Worm (Caenorhabditis elegans): ENCODE measurements around the gene F43C11.11.

F43C11.11 gene

DNA sequence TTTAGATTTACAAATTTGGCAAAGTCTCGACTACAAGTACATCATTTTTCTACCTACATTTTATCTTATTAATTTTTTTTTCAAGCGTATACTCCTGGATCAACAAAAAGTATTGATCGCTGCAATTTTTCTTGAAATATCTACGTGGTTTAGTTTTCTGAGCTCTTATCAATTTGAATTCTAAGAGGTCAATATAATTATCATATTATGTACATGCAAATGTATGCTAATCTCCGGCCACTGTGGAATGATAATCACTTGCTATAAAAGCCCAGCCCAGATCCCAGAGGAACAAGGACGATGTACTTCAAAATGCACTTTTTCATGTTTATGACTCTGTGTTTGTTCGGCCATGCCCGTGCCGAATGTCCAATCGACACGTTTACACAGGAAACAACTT is 6.8 kb downstream of the F43C11.11 start, which contains the start of gene F43C11.1:
Gene F43C11.1 (plus strand): TSS at position 301 of the 400 bp plus-strand sequence.
- TF ChIP-seq ceh-28 (tag; optimal IDR thresholded peaks at IDR 0.05) (no peak), daf-16 (GFP tag; optimal IDR thresholded peaks at IDR 0.05) (no peak), daf-16 (tag; optimal IDR thresholded peaks at IDR 0.05) (no peak), D1046.2 (GFP tag; IDR thresholded peaks at IDR 0.05) (no peak), F26F4.8 (GFP tag; conservative IDR thresholded peaks at IDR 0.05) (no peak), sdz-12 (GFP tag; optimal IDR thresholded peaks at IDR 0.05) (no peak), tra-1 (GFP tag; IDR thresholded peaks at IDR 0.05) (no peak)

DNA sequence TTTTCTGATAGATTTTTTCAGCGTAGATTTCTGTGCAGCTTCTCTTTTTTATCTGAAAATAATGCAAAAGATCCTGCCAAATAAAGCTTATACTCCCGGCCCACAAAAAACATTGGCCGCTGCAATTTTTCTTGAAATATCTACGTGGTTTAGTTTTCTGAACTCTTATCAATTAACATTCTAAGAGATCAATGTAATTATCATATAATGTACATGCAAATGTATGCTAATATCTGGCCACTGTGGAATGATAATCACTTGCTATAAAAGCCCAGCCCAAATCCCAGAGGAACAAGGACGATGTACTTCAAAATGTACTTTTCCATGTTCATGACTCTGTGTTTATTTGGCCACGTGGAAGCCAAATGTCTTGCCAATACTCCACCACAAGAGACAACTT is 9.1 kb downstream of the F43C11.11 start, which contains the start of gene F43C11.2:
Gene F43C11.2 (plus strand): TSS at position 301 of the 400 bp plus-strand sequence.
- TF ChIP-seq D1046.2 (GFP tag; IDR thresholded peaks at IDR 0.05) (no peak), dmd-8 (GFP tag; IDR thresholded peaks at IDR 0.05) (no peak), nhr-237 (tag; optimal IDR thresholded peaks at IDR 0.05) (no peak), ztf-11 (tag; optimal IDR thresholded peaks at IDR 0.05) (no peak), aha-1 (tag) (no peak), dpl-1 (GFP tag; optimal IDR thresholded peaks at IDR 0.05) (no peak), pqm-1 (tag; optimal IDR thresholded peaks at IDR 0.05) (no peak), zip-11 (GFP tag; IDR thresholded peaks at IDR 0.05) (no peak), skn-1 (tag; optimal IDR thresholded peaks at IDR 0.05) (no peak), ama-1 (optimal IDR thresholded peaks at IDR 0.05) (no peak), R02D3.7 (tag; optimal IDR thresholded peaks at IDR 0.05) (no peak), arid-1 (GFP tag; conservative IDR thresholded peaks at IDR 0.05) (no peak), mes-2 (tag; optimal IDR thresholded peaks at IDR 0.05; ENCODE audit: poor library complexity, severe bottlenecking) (no peak), hif-1 (tag; optimal IDR thresholded peaks at IDR 0.05) (no peak), dmd-9 (GFP tag; IDR thresholded peaks at IDR 0.05) (no peak), F26F4.8 (GFP tag; conservative IDR thresholded peaks at IDR 0.05) (no peak), tag-97 (GFP tag; IDR thresholded peaks at IDR 0.05) (no peak), nhr-10 (tag; optimal IDR thresholded peaks at IDR 0.05) (no peak), mdt-29 (GFP tag; IDR thresholded peaks at IDR 0.05) (no peak)

DNA sequence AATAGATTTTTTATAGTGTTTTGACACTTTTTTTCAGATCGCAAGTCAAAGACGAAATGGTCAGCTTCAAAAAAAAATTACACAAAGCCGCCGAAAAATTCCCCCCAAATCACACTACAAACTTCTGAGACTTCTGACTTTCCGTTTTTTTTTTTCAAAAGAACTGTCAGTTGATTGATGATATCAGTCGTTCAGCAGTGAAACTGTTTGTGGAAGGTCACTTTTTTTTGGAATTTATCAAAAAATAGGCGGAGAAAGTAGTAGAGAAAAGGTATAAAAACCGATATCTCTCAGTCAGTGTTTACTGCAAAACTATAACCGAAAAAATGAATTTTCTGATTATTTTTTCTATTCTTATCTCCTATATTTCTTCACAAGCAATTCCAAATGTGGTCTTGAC is 10.6 kb downstream of the F43C11.11 start, which contains the start of gene F43C11.3:
Gene F43C11.3 (plus strand): TSS at position 301 of the 400 bp plus-strand sequence.
- no peak for TF ChIP-seq ZK337.2 (GFP tag; IDR thresholded peaks at IDR 0.05)
- peak; percentile 43 for TF ChIP-seq nhr-28 (tag; optimal IDR thresholded peaks at IDR 0.05)
- no peak for TF ChIP-seq R02D3.7 (tag; optimal IDR thresholded peaks at IDR 0.05)
- no peak for TF ChIP-seq lim-7 (GFP tag; IDR thresholded peaks at IDR 0.05)
- TF ChIP-seq unc-130 (GFP tag; optimal IDR thresholded peaks at IDR 0.05): no peak
- TF ChIP-seq aha-1 (tag): no peak
- no peak for TF ChIP-seq ceh-20 (GFP tag; IDR thresholded peaks at IDR 0.05)
- no peak for TF ChIP-seq mdt-29 (GFP tag; IDR thresholded peaks at IDR 0.05)
- no peak for TF ChIP-seq daf-19 (GFP tag; conservative IDR thresholded peaks at IDR 0.05)

DNA sequence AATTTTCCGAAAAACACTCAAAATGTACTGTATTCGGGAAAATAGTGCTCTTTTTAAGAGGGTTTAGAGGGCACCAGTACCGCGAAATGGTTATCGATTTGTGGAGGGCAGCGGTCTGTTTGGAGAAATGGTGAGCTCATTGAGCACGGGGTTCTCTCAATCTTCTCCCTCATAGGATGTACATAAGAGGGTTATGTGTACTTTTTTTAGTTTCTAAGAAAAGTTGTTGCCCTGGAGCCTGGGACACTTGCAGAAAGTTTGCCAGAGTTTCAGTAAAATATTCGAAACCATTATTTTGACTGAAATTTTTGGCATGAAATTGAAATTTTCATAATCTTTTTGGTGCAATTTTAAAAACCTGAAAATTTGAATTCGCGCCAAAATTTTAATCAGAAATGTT is 11.0 kb downstream of the F43C11.11 start, which contains the start of gene F43C11.10:
Gene F43C11.10 (minus strand): TSS at position 101 of the 400 bp plus-strand sequence.
- TF ChIP-seq jun-1 (tag; optimal IDR thresholded peaks at IDR 0.05) (no peak), ces-1 (GFP tag; optimal IDR thresholded peaks at IDR 0.05) (no peak), madf-9 (GFP tag; conservative IDR thresholded peaks at IDR 0.05) (no peak), rbr-2 (tag; optimal IDR thresholded peaks at IDR 0.05) (no peak), madf-5 (GFP tag; IDR thresholded peaks at IDR 0.05) (no peak), ceh-62 (tag; optimal IDR thresholded peaks at IDR 0.05) (no peak), zip-11 (GFP tag; IDR thresholded peaks at IDR 0.05) (no peak), lin-13 (GFP tag; optimal IDR thresholded peaks at IDR 0.05) (no peak), lin-39 (tag; optimal IDR thresholded peaks at IDR 0.05) (no peak), ama-1 (optimal IDR thresholded peaks at IDR 0.05) (no peak), daf-19 (GFP tag; conservative IDR thresholded peaks at IDR 0.05) (no peak), unc-62 (GFP tag; optimal IDR thresholded peaks at IDR 0.05 in 1 of 2) (no peak), unc-62 (tag; optimal IDR thresholded peaks at IDR 0.05) (no peak), Y48G9A.11 (GFP tag; IDR thresholded peaks at IDR 0.05) (no peak), nhr-42 (GFP tag; IDR thresholded peaks at IDR 0.05) (no peak), R02D3.7 (tag; optimal IDR thresholded peaks at IDR 0.05) (no peak), spr-1 (tag; optimal IDR thresholded peaks at IDR 0.05) (no peak), nhr-10 (tag; optimal IDR thresholded peaks at IDR 0.05) (no peak), nhr-48 (tag; optimal IDR thresholded peaks at IDR 0.05) (no peak), lin-1 (GFP tag; IDR thresholded peaks at IDR 0.05) (no peak), tra-1 (GFP tag; IDR thresholded peaks at IDR 0.05) (no peak)
